Fruit fly (Drosophila melanogaster) whole organism, embryonic: ENCODE measurements around the gene Larp7.

ENCODE experiments used
- CG18011 ChIP-seq: fragments of 200-800 bp; sonication (Bioruptor generic); optimal IDR thresholded peaks from 2 replicates; lab custom pipeline; 2017; ENCODE audit warnings: missing biosample characterization, missing genetic modification characterization, mild to moderate bottlenecking, moderate library complexity, missing genotype
- CG2889 ChIP-seq: fragments of 200-800 bp; sonication (Bioruptor generic); IDR thresholded peaks from 3 replicates; pipeline ENCODE4 v1.3.6; 2022; ENCODE audit warnings: missing biosample characterization, missing genetic modification characterization
- CG31365 ChIP-seq: fragments of 200-800 bp; sonication (Bioruptor generic); optimal IDR thresholded peaks from 2 replicates; lab custom pipeline; 2018; ENCODE audit warnings: missing biosample characterization, mild to moderate bottlenecking, missing genetic modification characterization
- CG6765 ChIP-seq: fragments of 200-800 bp; sonication (Bioruptor generic); optimal IDR thresholded peaks from 3 replicates; lab custom pipeline; 2017; ENCODE audit warnings: missing biosample characterization, mild to moderate bottlenecking, missing genetic modification characterization
- CG8478 ChIP-seq: fragments of >200 bp; optimal IDR thresholded peaks from 2 replicates; lab custom pipeline; 2018
- HLH54F ChIP-seq: fragments of 200-800 bp; sonication (Bioruptor generic); optimal IDR thresholded peaks from 3 replicates; lab custom pipeline; 2016; ENCODE audit warnings: missing biosample characterization, missing genetic modification characterization
- dimm ChIP-seq: fragments of 200-800 bp; sonication (Bioruptor generic); IDR thresholded peaks from 2 replicates; pipeline ENCODE4 v1.3.6; 2022; ENCODE audit warnings: missing biosample characterization, missing genetic modification characterization
- lola ChIP-seq, 3 experiments: fragments of >200 bp in 2 of 3; fragments of 200-800 bp in 1 of 3; sonication (Bioruptor generic) in 1 of 3; optimal IDR thresholded peaks; 2 replicates each; lab custom pipeline; 2017 to 2019; ENCODE audit warnings: missing biosample characterization in 3 of 3, missing genetic modification characterization in 3 of 3, mild to moderate bottlenecking in 1 of 3, moderate library complexity in 1 of 3
- wek ChIP-seq: fragments of 200-800 bp; sonication (Bioruptor generic); optimal IDR thresholded peaks from 3 replicates; lab custom pipeline; 2018; ENCODE audit warnings: missing biosample characterization, mild to moderate bottlenecking, missing genetic modification characterization, moderate library complexity

DNA sequence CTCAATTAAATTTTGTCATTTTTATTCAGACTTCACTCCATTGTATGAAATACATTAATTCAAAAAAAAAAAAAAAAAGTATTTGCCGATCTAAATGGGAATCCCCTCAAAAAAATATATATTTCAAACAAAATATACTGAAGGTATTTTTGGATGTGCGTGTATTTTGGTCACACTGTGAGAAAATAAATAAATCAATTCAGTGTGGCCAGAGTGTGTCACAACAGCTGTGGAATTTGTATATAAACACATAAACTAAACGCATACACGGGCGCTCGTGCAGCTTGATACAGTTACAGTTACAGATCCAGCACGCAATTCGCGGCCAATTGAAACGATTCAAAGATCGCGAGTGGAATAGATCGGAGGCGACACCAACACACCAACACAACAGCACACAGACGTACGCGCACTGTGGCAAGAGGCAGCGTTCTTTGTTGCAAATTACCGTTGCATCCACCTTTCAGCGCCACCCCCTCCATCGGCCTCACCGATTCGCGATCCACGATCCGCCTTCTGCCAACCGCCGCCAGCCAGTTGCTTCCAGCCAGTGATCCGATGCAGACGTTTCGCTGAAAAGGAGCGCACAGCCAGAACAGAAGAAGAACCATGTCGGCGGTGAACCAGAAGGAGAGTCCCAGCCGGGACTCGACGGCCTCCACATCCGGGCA is 6.7 kb downstream of the Larp7 start, which contains the start of gene CG17754:
- no peak for TF ChIP-seq CG2889 (GFP tag; lab: Robert Waterston, UW)
- TF ChIP-seq CG31365 (tag; lab: Kevin White, UChicago), result no peak
- TF ChIP-seq dimm (GFP tag; lab: Robert Waterston, UW), result no peak
- no peak for TF ChIP-seq HLH54F
- TF ChIP-seq CG8478, result no peak
- TF ChIP-seq wek (GFP tag; lab: Kevin White, UChicago), result no peak
- no peak for TF ChIP-seq lola (GFP tag; optimal IDR thresholded peaks at IDR 0.05; lab: Kevin White, UChicago)
- TF ChIP-seq CG18011 (GFP tag; lab: Kevin White, UChicago), result no peak
- TF ChIP-seq CG6765, result no peak
